Worm (Caenorhabditis elegans) whole organism, mixed stage, embryonic: ENCODE data around the gene sluh-7.

Experiments
- M03D4.4 ChIP-seq: sonication (generic microtip); optimal IDR thresholded peaks from 2 replicates; lab custom pipeline; 2017; ENCODE audit warnings: mild to moderate bottlenecking, missing genetic modification characterization, missing compliant biosample characterization
- bed-3 ChIP-seq: fragments of 200-800 bp; sonication (Bioruptor generic); optimal IDR thresholded peaks from 3 replicates; lab custom pipeline; 2018; ENCODE audit warnings: mild to moderate bottlenecking, missing genetic modification characterization, moderate library complexity, missing compliant biosample characterization
- blmp-1 ChIP-seq: fragments of 150-350 bp; optimal IDR thresholded peaks from 2 replicates; lab custom pipeline; 2014; ENCODE audit warnings: missing biosample characterization, missing genetic modification characterization
- ceh-39 ChIP-seq: fragments of 150-350 bp; optimal IDR thresholded peaks from 2 replicates; lab custom pipeline; 2014; ENCODE audit warnings: missing biosample characterization, missing genetic modification characterization
- ceh-43 ChIP-seq: fragments of 200-800 bp; sonication (Bioruptor generic); optimal IDR thresholded peaks from 2 replicates; lab custom pipeline; 2018; ENCODE audit warnings: mild to moderate bottlenecking, missing genetic modification characterization, moderate library complexity, missing compliant biosample characterization
- ceh-83 ChIP-seq: fragments of 200-800 bp; sonication (Bioruptor generic); optimal IDR thresholded peaks from 2 replicates; lab custom pipeline; 2018; ENCODE audit warnings: mild to moderate bottlenecking, missing genetic modification characterization, missing compliant biosample characterization
- ces-1 ChIP-seq: fragments of 150-350 bp; optimal IDR thresholded peaks from 2 replicates; lab custom pipeline; 2014; ENCODE audit warnings: missing biosample characterization, missing genetic modification reagents, missing genetic modification characterization
- drap-1 ChIP-seq: fragments of 200-800 bp; sonication (Bioruptor generic); optimal IDR thresholded peaks from 3 replicates; lab custom pipeline; 2018; ENCODE audit warnings: mild to moderate bottlenecking, missing genetic modification characterization, missing compliant biosample characterization
- elt-3 ChIP-seq: fragments of 150-350 bp; optimal IDR thresholded peaks from 2 replicates; lab custom pipeline; 2014; ENCODE audit warnings: missing biosample characterization, missing genetic modification characterization
- ham-2 ChIP-seq: fragments of 200-800 bp; sonication (Bioruptor generic); optimal IDR thresholded peaks from 2 replicates; lab custom pipeline; 2018; ENCODE audit warnings: mild to moderate bottlenecking, missing genetic modification characterization, missing compliant biosample characterization
- hlh-1 ChIP-seq: fragments of 150-350 bp; optimal IDR thresholded peaks from 2 replicates; lab custom pipeline; 2014; ENCODE audit warnings: missing biosample characterization, missing genetic modification reagents, missing genetic modification characterization
- lin-32 ChIP-seq: fragments of 200-800 bp; sonication (Bioruptor generic); optimal IDR thresholded peaks from 2 replicates; lab custom pipeline; 2018; ENCODE audit warnings: mild to moderate bottlenecking, missing genetic modification characterization, missing compliant biosample characterization
- lsy-2 ChIP-seq: fragments of 150-350 bp; optimal IDR thresholded peaks from 2 replicates; lab custom pipeline; 2014; ENCODE audit warnings: missing biosample characterization, missing genetic modification characterization
- mab-5 ChIP-seq: fragments of 150-350 bp; optimal IDR thresholded peaks from 2 replicates; lab custom pipeline; 2014; ENCODE audit warnings: missing biosample characterization, missing genetic modification characterization
- mep-1 ChIP-seq: fragments of 150-350 bp; optimal IDR thresholded peaks from 2 replicates; lab custom pipeline; 2017; ENCODE audit warnings: missing biosample characterization, missing genetic modification reagents, missing genetic modification characterization, inconsistent platforms
- mls-2 ChIP-seq: sonication (generic microtip); optimal IDR thresholded peaks from 2 replicates; lab custom pipeline; 2016; ENCODE audit warnings: mild to moderate bottlenecking, missing genetic modification characterization, moderate library complexity, missing compliant biosample characterization
- nhr-12 ChIP-seq: fragments of 150-350 bp; optimal IDR thresholded peaks from 2 replicates; lab custom pipeline; 2014; ENCODE audit warnings: missing biosample characterization, missing genetic modification characterization
- nhr-2 ChIP-seq: fragments of 150-350 bp; optimal IDR thresholded peaks from 2 replicates; lab custom pipeline; 2014; ENCODE audit warnings: missing biosample characterization, missing genetic modification characterization
- nhr-237 ChIP-seq: fragments of 150-350 bp; optimal IDR thresholded peaks from 2 replicates; lab custom pipeline; 2014; ENCODE audit warnings: missing biosample characterization, missing genetic modification characterization
- nhr-28 ChIP-seq: fragments of 150-350 bp; optimal IDR thresholded peaks from 2 replicates; lab custom pipeline; 2014; ENCODE audit warnings: missing biosample characterization, missing genetic modification characterization
- nhr-76 ChIP-seq: sonication (generic microtip); optimal IDR thresholded peaks from 2 replicates; lab custom pipeline; 2017; ENCODE audit warnings: missing biosample characterization, missing genetic modification characterization
- pha-4 ChIP-seq: fragments of 150-350 bp; optimal IDR thresholded peaks from 2 replicates; lab custom pipeline; 2018; ENCODE audit warnings: missing biosample characterization, missing genetic modification reagents, missing genetic modification characterization
- sptf-1 ChIP-seq: sonication (generic microtip); optimal IDR thresholded peaks from 2 replicates; lab custom pipeline; 2017; ENCODE audit warnings: mild to moderate bottlenecking, missing genetic modification characterization, moderate library complexity, missing compliant biosample characterization
- tbx-8 ChIP-seq: fragments of 200-800 bp; sonication (Bioruptor generic); optimal IDR thresholded peaks from 2 replicates; lab custom pipeline; 2018; ENCODE audit warnings: mild to moderate bottlenecking, missing genetic modification characterization, moderate library complexity, missing compliant biosample characterization
- unc-39 ChIP-seq: fragments of 150-350 bp; optimal IDR thresholded peaks from 2 replicates; lab custom pipeline; 2014; ENCODE audit warnings: missing biosample characterization, missing genetic modification characterization
- unc-62 ChIP-seq: fragments of 150-350 bp; optimal IDR thresholded peaks from 2 replicates; lab custom pipeline; 2014; ENCODE audit warnings: missing biosample characterization, missing genetic modification reagents, missing genetic modification characterization
- zip-8 ChIP-seq: fragments of 150-350 bp; optimal IDR thresholded peaks from 2 replicates; lab custom pipeline; 2014; ENCODE audit warnings: missing biosample characterization, missing genetic modification characterization
- ztf-11 ChIP-seq: fragments of 150-350 bp; optimal IDR thresholded peaks from 2 replicates; lab custom pipeline; 2014; ENCODE audit warnings: missing biosample characterization, missing genetic modification characterization

Gene sluh-7

DNA sequence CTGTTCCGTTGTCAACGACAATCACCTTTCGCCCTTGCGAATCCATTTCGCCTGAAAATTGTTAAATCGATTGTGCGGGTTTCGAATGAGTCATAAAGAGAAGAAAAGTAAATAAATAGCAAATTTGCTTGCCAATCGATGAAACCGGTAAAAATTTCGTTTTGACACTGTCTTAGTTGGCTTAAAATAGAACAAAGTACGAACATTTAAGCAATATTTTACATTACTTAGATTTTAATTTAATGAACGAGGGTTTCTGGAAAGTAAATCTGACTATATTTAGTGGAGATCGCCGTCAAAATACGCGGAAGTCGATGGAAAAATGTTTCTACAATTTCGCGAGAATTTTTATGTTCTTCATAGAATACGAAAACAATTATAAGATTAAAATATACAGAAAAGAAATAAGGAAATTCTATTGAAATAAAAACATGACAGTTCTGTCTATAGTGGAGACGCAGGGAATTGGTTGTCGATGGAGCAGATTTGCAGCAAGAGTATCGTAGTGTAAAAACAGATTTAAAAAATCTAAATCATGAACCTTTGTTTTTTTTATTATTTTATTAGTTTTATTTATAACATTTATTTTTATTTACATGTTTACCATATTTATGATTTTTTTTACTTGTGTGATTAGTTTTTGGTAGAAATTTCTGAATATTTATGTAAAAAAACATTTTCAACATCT is 17.2 kb downstream of the sluh-7 start, which contains the start of gene arx-2:
Gene arx-2, minus strand, starts transcription at position 51 of the 688 bp plus-strand sequence.
- TF ChIP-seq unc-62 (GFP tag; lab: Kevin White, UChicago): no peak
- TF ChIP-seq ham-2: no peak
- no peak for TF ChIP-seq mep-1 (tag; lab: Kevin White, UChicago)
- peak; percentile 12 for TF ChIP-seq ceh-39 (tag; lab: Kevin White, UChicago)
- peak; percentile 15 for TF ChIP-seq pha-4 (tag; lab: Kevin White, UChicago)
- TF ChIP-seq elt-3 (tag; lab: Kevin White, UChicago): no peak
- peak; percentile 16 for TF ChIP-seq lsy-2 (tag; lab: Kevin White, UChicago)
- TF ChIP-seq nhr-237 (tag; lab: Kevin White, UChicago): peak; percentile 38
- no peak for TF ChIP-seq M03D4.4 (tag; lab: Kevin White, UChicago)
- no peak for TF ChIP-seq nhr-76 (tag; lab: Kevin White, UChicago)
- peak; percentile 48 for TF ChIP-seq ces-1 (GFP tag; lab: Kevin White, UChicago)
- TF ChIP-seq, all 35 proteins: peak for 5

ce11 chrV:10333843-10334242 is 21.8 kb downstream of the sluh-7 start:
- TF ChIP-seq ham-2 (no peak), ceh-83 (GFP tag; lab: Kevin White, UChicago) (no peak), pha-4 (tag; lab: Kevin White, UChicago) (no peak), drap-1 (GFP tag; lab: Kevin White, UChicago) (no peak)

- TF ChIP-seq ceh-83 (GFP tag; lab: Kevin White, UChicago) (no peak), lin-32 (GFP tag; lab: Kevin White, UChicago) (no peak), mls-2 (tag; lab: Kevin White, UChicago) (no peak), nhr-12 (no peak), tbx-8 (GFP tag; lab: Kevin White, UChicago) (no peak), nhr-28 (tag; lab: Kevin White, UChicago) (no peak), blmp-1 (tag; lab: Kevin White, UChicago) (no peak), ham-2 (no peak), bed-3 (GFP tag; lab: Kevin White, UChicago) (no peak), nhr-76 (tag; lab: Kevin White, UChicago) (no peak), drap-1 (GFP tag; lab: Kevin White, UChicago) (no peak), ces-1 (GFP tag; lab: Kevin White, UChicago) (no peak), unc-39 (tag; lab: Kevin White, UChicago) (no peak), zip-8 (tag; lab: Kevin White, UChicago) (no peak), mab-5 (tag; lab: Kevin White, UChicago) (no peak), hlh-1 (tag; lab: Kevin White, UChicago) (no peak), M03D4.4 (tag; lab: Kevin White, UChicago) (no peak), sptf-1 (tag; lab: Kevin White, UChicago) (no peak)
- TF ChIP-seq, all 35 proteins: peak for 0
Observed at ce11 chrV:10332012-10332411, 23.6 kb downstream of the sluh-7 start, which contains the start of gene crm-1. TSS of gene crm-1 (minus strand) at chrV:10332112.

ce11 chrV:10328080-10328479 is 27.5 kb downstream of the sluh-7 start:
- TF ChIP-seq hlh-1 (tag; lab: Kevin White, UChicago) (no peak), nhr-28 (tag; lab: Kevin White, UChicago) (no peak), blmp-1 (tag; lab: Kevin White, UChicago) (no peak), ceh-39 (tag; lab: Kevin White, UChicago) (no peak), ceh-43 (GFP tag; lab: Kevin White, UChicago) (no peak), nhr-76 (tag; lab: Kevin White, UChicago) (no peak), unc-62 (GFP tag; lab: Kevin White, UChicago) (no peak), sptf-1 (tag; lab: Kevin White, UChicago) (no peak), lsy-2 (tag; lab: Kevin White, UChicago) (no peak), unc-39 (tag; lab: Kevin White, UChicago) (no peak), mep-1 (tag; lab: Kevin White, UChicago) (no peak), elt-3 (tag; lab: Kevin White, UChicago) (no peak), ces-1 (GFP tag; lab: Kevin White, UChicago) (no peak), ztf-11 (no peak), nhr-2 (tag; lab: Kevin White, UChicago) (no peak), mls-2 (tag; lab: Kevin White, UChicago) (no peak), lin-32 (GFP tag; lab: Kevin White, UChicago) (no peak), nhr-12 (no peak)
- TF ChIP-seq, all 35 proteins: peak for 0

DNA sequence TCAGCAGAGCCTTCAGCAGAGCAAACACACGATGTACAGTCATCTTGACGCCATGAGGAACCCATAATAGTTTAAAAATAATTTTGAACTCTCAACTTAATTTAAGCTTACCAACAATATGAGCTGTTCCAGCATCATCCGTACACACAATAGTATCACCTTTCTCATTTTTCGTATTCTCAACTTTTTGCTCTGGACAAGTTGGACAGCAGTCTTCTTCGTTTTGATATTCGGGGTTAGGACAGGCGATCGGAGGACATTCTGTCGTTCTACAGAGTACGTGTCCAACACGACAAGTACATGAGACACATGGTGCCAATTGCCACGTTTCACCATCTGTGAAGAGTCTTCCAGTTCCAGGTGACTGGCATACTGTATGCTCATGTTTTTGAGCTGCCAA is 32.1 kb downstream of the sluh-7 start:
- TF ChIP-seq mab-5 (tag; lab: Kevin White, UChicago) (no peak), nhr-2 (tag; lab: Kevin White, UChicago) (no peak), M03D4.4 (tag; lab: Kevin White, UChicago) (no peak), drap-1 (GFP tag; lab: Kevin White, UChicago) (no peak), unc-62 (GFP tag; lab: Kevin White, UChicago) (no peak), elt-3 (tag; lab: Kevin White, UChicago) (no peak), nhr-237 (tag; lab: Kevin White, UChicago) (no peak), zip-8 (tag; lab: Kevin White, UChicago) (no peak), hlh-1 (tag; lab: Kevin White, UChicago) (no peak), lin-32 (GFP tag; lab: Kevin White, UChicago) (no peak), mep-1 (tag; lab: Kevin White, UChicago) (no peak)
